Fruit fly (Drosophila melanogaster) whole organism, pupa: Measurements from ENCODE around the gene CG42718.

Experiments
- CG10348 ChIP-seq: fragments of 200-800 bp; sonication (Bioruptor generic); IDR thresholded peaks from 2 replicates; pipeline ENCODE4 v1.3.6; 2022; ENCODE audit warnings: missing biosample characterization, missing genetic modification characterization
- CG12605 ChIP-seq: fragments of 200-800 bp; sonication (Bioruptor generic); IDR thresholded peaks from 2 replicates; pipeline ENCODE4 v1.3.6; 2022; ENCODE audit warnings: missing biosample characterization, missing genetic modification characterization
- CG13204 ChIP-seq: fragments of 200-800 bp; sonication (Bioruptor generic); optimal IDR thresholded peaks from 2 replicates; lab custom pipeline; 2018; ENCODE audit warnings: missing biosample characterization, mild to moderate bottlenecking, missing genetic modification characterization, moderate library complexity
- CG14655 ChIP-seq: fragments of 200-800 bp; sonication (Bioruptor generic); optimal IDR thresholded peaks from 3 replicates; lab custom pipeline; 2017; ENCODE audit warnings: mild to moderate bottlenecking, missing biosample characterization, missing genetic modification reagents, missing genetic modification characterization
- CG15710 ChIP-seq: fragments of 200-800 bp; sonication (Bioruptor generic); optimal IDR thresholded peaks from 2 replicates; lab custom pipeline; 2018; ENCODE audit warnings: missing biosample characterization, mild to moderate bottlenecking, missing genetic modification characterization, moderate library complexity
- CG17806 ChIP-seq: fragments of 200-800 bp; sonication (Bioruptor generic); optimal IDR thresholded peaks from 2 replicates; lab custom pipeline; 2018; ENCODE audit warnings: missing biosample characterization, mild to moderate bottlenecking, missing genetic modification characterization, moderate library complexity
- CG32121 ChIP-seq: fragments of 200-800 bp; sonication (Bioruptor generic); IDR thresholded peaks from 2 replicates; pipeline ENCODE4 v1.3.6; 2022; ENCODE audit warnings: missing biosample characterization, missing genetic modification characterization
- CG34367 ChIP-seq: fragments of 200-800 bp; sonication (Bioruptor generic); optimal IDR thresholded peaks from 2 replicates; lab custom pipeline; 2018; ENCODE audit warnings: missing biosample characterization, mild to moderate bottlenecking, missing genetic modification characterization
- CG4496 ChIP-seq: fragments of 200-800 bp; sonication (Bioruptor generic); IDR thresholded peaks from 3 replicates; pipeline ENCODE4 v1.3.6; 2022; ENCODE audit warnings: missing biosample characterization, missing genetic modification characterization
- CG8159 ChIP-seq: fragments of 200-800 bp; sonication (Bioruptor generic); optimal IDR thresholded peaks from 3 replicates; lab custom pipeline; 2018; ENCODE audit warnings: missing biosample characterization, mild to moderate bottlenecking, missing genetic modification characterization, moderate library complexity
- CG8301 ChIP-seq: fragments of 200-800 bp; sonication (Bioruptor generic); optimal IDR thresholded peaks from 2 replicates; lab custom pipeline; 2018; ENCODE audit warnings: missing biosample characterization, mild to moderate bottlenecking, missing genetic modification characterization
- CG9948 ChIP-seq: fragments of 200-800 bp; sonication (Bioruptor generic); optimal IDR thresholded peaks from 2 replicates; lab custom pipeline; 2018; ENCODE audit warnings: missing biosample characterization, mild to moderate bottlenecking, missing genetic modification characterization, moderate library complexity
- D1 ChIP-seq: fragments of 200-800 bp; sonication (Bioruptor generic); optimal IDR thresholded peaks from 2 replicates; lab custom pipeline; 2018; ENCODE audit warnings: missing biosample characterization, mild to moderate bottlenecking, missing genetic modification characterization, moderate library complexity
- EcR ChIP-seq: fragments of 200-800 bp; sonication (Bioruptor generic); optimal IDR thresholded peaks from 3 replicates; lab custom pipeline; 2019; ENCODE audit warnings: missing biosample characterization, missing genetic modification characterization, mild to moderate bottlenecking, moderate library complexity, missing genetic modification reagents
- Ets98B ChIP-seq: fragments of 200-800 bp; sonication (Bioruptor generic); IDR thresholded peaks from 2 replicates; pipeline ENCODE4 v1.3.6; 2022; ENCODE audit warnings: missing biosample characterization, missing genetic modification characterization
- Pif1A ChIP-seq: fragments of 200-800 bp; sonication (Bioruptor generic); optimal IDR thresholded peaks from 3 replicates; lab custom pipeline; 2016; ENCODE audit warnings: missing biosample characterization, missing genetic modification characterization
- Pif1B ChIP-seq: fragments of 200-800 bp; sonication (Bioruptor generic); optimal IDR thresholded peaks from 3 replicates; lab custom pipeline; 2016; ENCODE audit warnings: missing biosample characterization, missing genetic modification characterization
- Snoo ChIP-seq: fragments of 200-800 bp; sonication (Bioruptor generic); optimal IDR thresholded peaks from 3 replicates; lab custom pipeline; 2017; ENCODE audit warnings: missing biosample characterization, mild to moderate bottlenecking, missing genetic modification characterization, inconsistent platforms
- fd96Ca ChIP-seq: fragments of 200-800 bp; sonication (Bioruptor generic); IDR thresholded peaks from 3 replicates; pipeline ENCODE4 v1.3.6; 2022; ENCODE audit warnings: missing biosample characterization, missing genetic modification characterization
- gl ChIP-seq: fragments of 200-800 bp; sonication (Bioruptor generic); optimal IDR thresholded peaks from 2 replicates; lab custom pipeline; 2018; ENCODE audit warnings: missing biosample characterization, mild to moderate bottlenecking, missing genetic modification characterization
- rn ChIP-seq: fragments of 200-800 bp; sonication (Bioruptor generic); IDR thresholded peaks from 2 replicates; pipeline ENCODE4 v1.3.6; 2022; ENCODE audit warnings: missing biosample characterization, missing genetic modification characterization

Gene CG42718

DNA sequence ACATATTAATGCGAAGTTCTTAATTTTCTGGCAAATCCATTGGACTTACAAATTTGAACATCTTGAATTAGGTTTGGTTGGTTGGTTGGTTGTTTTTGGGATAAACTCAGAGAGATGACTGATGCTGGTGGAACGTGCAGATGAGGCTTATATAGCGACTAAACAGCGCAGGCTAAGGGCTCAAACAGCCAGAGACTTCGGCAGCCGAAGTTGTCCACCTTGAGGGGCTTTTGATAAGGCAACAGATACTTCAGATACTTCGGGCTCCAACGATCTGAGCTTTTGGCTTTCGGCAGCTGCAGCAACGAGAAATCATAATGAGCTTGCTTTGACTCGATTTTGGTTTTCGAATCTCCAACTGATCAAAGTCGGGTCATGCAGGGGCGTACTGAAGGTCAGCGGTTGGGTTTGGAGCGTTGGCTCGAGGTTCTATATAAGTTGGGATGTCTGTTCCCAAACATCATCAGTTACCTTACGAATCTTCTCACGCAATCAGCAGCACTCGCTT is 1.6 kb downstream of the CG42718 start, which contains the start of the genes CG13041 and CG13060:
TSS of gene CG13041 (minus strand) at position 128 of the 508 bp plus-strand sequence.
TSS of gene CG13060 (plus strand) at position 458 of the 508 bp plus-strand sequence.
- TF ChIP-seq CG34367 (tag; lab: Kevin White, UChicago) (no peak), Ets98B (GFP tag; lab: Robert Waterston, UW) (no peak), Pif1B (GFP tag; lab: Kevin White, UChicago) (no peak), rn (GFP tag; lab: Robert Waterston, UW) (no peak), CG17806 (tag; lab: Kevin White, UChicago) (no peak), CG8159 (tag; lab: Kevin White, UChicago) (no peak), D1 (tag; lab: Kevin White, UChicago) (no peak), CG32121 (GFP tag; lab: Robert Waterston, UW) (no peak), CG9948 (tag; lab: Kevin White, UChicago) (no peak), CG8301 (no peak)

dm6 chr3L:16317724-16318123 is 3.3 kb downstream of the CG42718 start, which contains the start of gene Nplp3:
TSS of gene Nplp3 (plus strand) at chr3L:16318024.
- TF ChIP-seq EcR (GFP tag; lab: Kevin White, UChicago): no peak
- TF ChIP-seq CG10348: no peak
- no peak for TF ChIP-seq fd96Ca (GFP tag; lab: Robert Waterston, UW)
- TF ChIP-seq Pif1B (GFP tag; lab: Kevin White, UChicago): no peak
- TF ChIP-seq CG17806 (tag; lab: Kevin White, UChicago): no peak
- no peak for TF ChIP-seq CG34367 (tag; lab: Kevin White, UChicago)
- no peak for TF ChIP-seq CG9948 (tag; lab: Kevin White, UChicago)
- TF ChIP-seq D1 (tag; lab: Kevin White, UChicago): no peak

dm6 chr3L:16313985-16314384 is 7.1 kb downstream of the CG42718 start, which contains the start of gene CG13062:
TSS of gene CG13062 (plus strand) at chr3L:16314285.
- TF ChIP-seq fd96Ca (GFP tag; lab: Robert Waterston, UW): no peak
- TF ChIP-seq CG4496 (GFP tag; lab: Robert Waterston, UW): no peak
- 0 out of 2 replicates have a peak, but pooled peaks have one; percentile 21 for TF ChIP-seq CG32121 (GFP tag; lab: Robert Waterston, UW)
- no peak for TF ChIP-seq rn (GFP tag; lab: Robert Waterston, UW)
- no peak for TF ChIP-seq CG8301
- no peak for TF ChIP-seq CG34367 (tag; lab: Kevin White, UChicago)

DNA sequence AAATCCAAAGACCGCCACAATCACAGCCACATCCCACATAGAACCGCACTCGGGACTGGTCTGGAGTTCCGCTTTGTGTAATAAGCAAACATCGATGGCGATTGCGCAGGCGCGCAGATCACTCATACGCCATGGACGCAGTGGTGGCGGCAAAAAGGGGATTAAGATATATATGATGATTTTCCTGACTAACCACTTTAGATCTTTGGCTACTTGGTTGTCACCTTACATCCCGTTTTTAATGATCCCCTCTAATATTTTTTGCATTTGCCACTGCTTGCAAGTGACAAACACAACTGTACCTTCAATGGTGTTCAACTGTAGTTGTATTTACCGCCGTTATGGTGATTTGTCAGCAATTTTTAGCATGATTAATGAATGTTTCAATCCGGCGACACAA is 11.1 kb downstream of the CG42718 start:
- no peak for TF ChIP-seq CG13204 (GFP tag; lab: Kevin White, UChicago)
- no peak for TF ChIP-seq gl (tag; lab: Kevin White, UChicago)
- TF ChIP-seq CG9948 (tag; lab: Kevin White, UChicago): no peak
- peak; percentile 42; the same call in 1 of the 2 replicates for TF ChIP-seq rn (GFP tag; lab: Robert Waterston, UW)
- TF ChIP-seq Snoo (tag; lab: Kevin White, UChicago): no peak
- TF ChIP-seq fd96Ca (GFP tag; lab: Robert Waterston, UW): peak; percentile 89
- TF ChIP-seq CG12605 (GFP tag; lab: Robert Waterston, UW): no peak
- TF ChIP-seq CG34367 (tag; lab: Kevin White, UChicago): no peak
- TF ChIP-seq CG8159 (tag; lab: Kevin White, UChicago): no peak
- TF ChIP-seq Pif1A (GFP tag; lab: Kevin White, UChicago): peak; percentile 13
- peak; percentile 84 for TF ChIP-seq Ets98B (GFP tag; lab: Robert Waterston, UW)
- TF ChIP-seq Pif1B (GFP tag; lab: Kevin White, UChicago): no peak
- peak; percentile 48; the same call in 1 of the 2 replicates for TF ChIP-seq CG32121 (GFP tag; lab: Robert Waterston, UW)
- peak; percentile 51 for TF ChIP-seq CG10348
- TF ChIP-seq EcR (GFP tag; lab: Kevin White, UChicago): no peak
- TF ChIP-seq CG8301: peak; percentile 74
- no peak for TF ChIP-seq D1 (tag; lab: Kevin White, UChicago)
- no peak for TF ChIP-seq CG15710 (tag; lab: Kevin White, UChicago)
- TF ChIP-seq CG17806 (tag; lab: Kevin White, UChicago): peak; percentile 9
- TF ChIP-seq CG14655 (GFP tag; lab: Kevin White, UChicago): peak; percentile 78
- TF ChIP-seq CG4496 (GFP tag; lab: Robert Waterston, UW): peak; percentile 86

DNA sequence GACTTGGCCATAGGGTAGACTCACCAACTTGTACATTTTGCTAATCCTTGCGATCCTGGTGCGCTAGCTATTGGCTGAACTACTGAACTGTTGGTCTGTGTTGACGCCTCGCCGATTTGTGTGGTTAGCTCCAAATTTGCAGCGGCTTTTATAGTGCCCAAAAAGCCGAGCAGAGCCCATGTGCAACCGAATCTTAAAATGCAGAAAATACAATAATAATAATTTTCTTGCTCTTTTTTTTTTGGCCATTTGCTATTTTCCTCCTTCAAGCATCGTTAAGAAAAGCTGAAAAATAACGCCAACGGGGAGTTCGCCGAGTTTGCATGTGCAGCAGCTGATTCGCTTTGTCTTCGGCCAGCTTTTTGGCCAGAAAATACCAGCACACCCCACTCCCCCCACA is 12.7 kb downstream of the CG42718 start, which contains the start of gene CG13042:
TSS of gene CG13042 (minus strand) at position 101 of the 400 bp plus-strand sequence.
- TF ChIP-seq CG4496 (GFP tag; lab: Robert Waterston, UW): 0 out of 3 replicates have a peak, but pooled peaks have one; percentile 37
- TF ChIP-seq Pif1B (GFP tag; lab: Kevin White, UChicago): no peak

- no peak for TF ChIP-seq gl (tag; lab: Kevin White, UChicago)
- TF ChIP-seq rn (GFP tag; lab: Robert Waterston, UW): no peak
- no peak for TF ChIP-seq CG12605 (GFP tag; lab: Robert Waterston, UW)
- no peak for TF ChIP-seq CG8159 (tag; lab: Kevin White, UChicago)
- no peak for TF ChIP-seq CG8301
- TF ChIP-seq Pif1A (GFP tag; lab: Kevin White, UChicago): no peak
- no peak for TF ChIP-seq CG10348
- no peak for TF ChIP-seq D1 (tag; lab: Kevin White, UChicago)
- TF ChIP-seq EcR (GFP tag; lab: Kevin White, UChicago): no peak
- TF ChIP-seq Pif1B (GFP tag; lab: Kevin White, UChicago): no peak
- no peak for TF ChIP-seq CG4496 (GFP tag; lab: Robert Waterston, UW)
Measured at dm6 chr3L:16305820-16306650, 15.0 kb downstream of the CG42718 start, which contains the start of the genes CG13043 and CG13063. TSS of gene CG13043 (minus strand) at chr3L:16305870. TSS of gene CG13063 (plus strand) at chr3L:16306600.
